Fruit fly (Drosophila melanogaster): ENCODE data around the gene Lsp1beta.
A peak's percentile ranks its signal among the peaks of the same experiment; 100 is the strongest.

Lsp1beta gene

dm6 chr2L:869497-870040, 28.7 kb upstream of the Lsp1beta start, which contains the start of gene dbe (continued):
- TF ChIP-seq bsh (GFP tag; optimal IDR thresholded peaks at IDR 0.05) (no peak), CG2875 (GFP tag; optimal IDR thresholded peaks at IDR 0.05) (no peak), CG33557 (GFP tag; optimal IDR thresholded peaks at IDR 0.05) (no peak), Rx (GFP tag; IDR thresholded peaks at IDR 0.05) (no peak), Bgb (GFP tag; IDR thresholded peaks at IDR 0.05; ENCODE audit: partially characterized antibody) (peak; percentile 26; the same call in 1 of the 2 replicates), HLH4C (GFP tag; IDR thresholded peaks at IDR 0.05; ENCODE audit: partially characterized antibody) (no peak), GATAe (GFP tag; conservative IDR thresholded peaks at IDR 0.05) (no peak), CG1233 (GFP tag; optimal IDR thresholded peaks at IDR 0.05) (no peak), Awh (GFP tag; IDR thresholded peaks at IDR 0.05) (no peak), Hr39 (optimal IDR thresholded peaks at IDR 0.05) (no peak), Sry-δ (GFP tag; optimal IDR thresholded peaks at IDR 0.05) (no peak), CG4328 (GFP tag; optimal IDR thresholded peaks at IDR 0.05) (no peak), CG7839 (tag; optimal IDR thresholded peaks at IDR 0.05) (peak; percentile 17), bcd (GFP tag; optimal IDR thresholded peaks at IDR 0.05) (no peak), CG15696 (tag; optimal IDR thresholded peaks at IDR 0.05) (no peak), CG33213 (GFP tag; optimal IDR thresholded peaks at IDR 0.05) (no peak), CG7928 (GFP tag; optimal IDR thresholded peaks at IDR 0.05) (no peak), ap (GFP tag; IDR thresholded peaks at IDR 0.05) (no peak), Dip3 (GFP tag; optimal IDR thresholded peaks at IDR 0.05) (no peak), scrt (GFP tag; optimal IDR thresholded peaks at IDR 0.05) (peak; percentile 57), sens-2 (GFP tag; IDR thresholded peaks at IDR 0.05) (no peak), CG4730 (GFP tag; IDR thresholded peaks at IDR 0.05) (no peak), CG8290 (GFP tag; optimal IDR thresholded peaks at IDR 0.05) (no peak), CG8290 (tag; optimal IDR thresholded peaks at IDR 0.05) (no peak), BEAF-32 (GFP tag; optimal IDR thresholded peaks at IDR 0.05) (peak; percentile 9), trem (tag; optimal IDR thresholded peaks at IDR 0.05) (peak; percentile 8), dmrt99B (tag; optimal IDR thresholded peaks at IDR 0.05) (peak; percentile 20), CG43689 (GFP tag; IDR thresholded peaks at IDR 0.05) (no peak), Six4 (GFP tag; optimal IDR thresholded peaks at IDR 0.05) (no peak), CoRest (tag; optimal IDR thresholded peaks at IDR 0.05) (peak; percentile 0), CG13287 (GFP tag; IDR thresholded peaks at IDR 0.05; ENCODE audit: partially characterized antibody) (no peak), fru (optimal IDR thresholded peaks at IDR 0.05) (no peak), CG2116 (GFP tag; optimal IDR thresholded peaks at IDR 0.05) (no peak), CG11696 (GFP tag; IDR thresholded peaks at IDR 0.05) (no peak), CG6654 (GFP tag; optimal IDR thresholded peaks at IDR 0.05) (no peak), seq (GFP tag; IDR thresholded peaks at IDR 0.05) (no peak), CG32772 (GFP tag; IDR thresholded peaks at IDR 0.05) (no peak), CG8089 (GFP tag; optimal IDR thresholded peaks at IDR 0.05) (no peak), CG32767 (GFP tag; IDR thresholded peaks at IDR 0.05) (no peak), prd (optimal IDR thresholded peaks at IDR 0.05) (no peak), prd (GFP tag; IDR thresholded peaks at IDR 0.05) (0 out of 3 replicates have a peak, but pooled peaks have one; percentile 23), bbx (GFP tag; IDR thresholded peaks at IDR 0.05; ENCODE audit: partially characterized antibody) (0 out of 2 replicates have a peak, but pooled peaks have one; percentile 26), CG5953 (GFP tag; IDR thresholded peaks at IDR 0.05) (no peak), Tbp (GFP tag; optimal IDR thresholded peaks at IDR 0.05) (no peak), CG8944 (GFP tag; optimal IDR thresholded peaks at IDR 0.05) (no peak), Dll (GFP tag; IDR thresholded peaks at IDR 0.05; ENCODE audit: partially characterized antibody) (0 out of 4 replicates have a peak, but pooled peaks have one; percentile 27), gce (GFP tag; IDR thresholded peaks at IDR 0.05) (no peak), sim (GFP tag; IDR thresholded peaks at IDR 0.05) (no peak), CG13424 (tag; optimal IDR thresholded peaks at IDR 0.05) (peak; percentile 48), CG13296 (GFP tag; optimal IDR thresholded peaks at IDR 0.05) (no peak), gsb (GFP tag; IDR thresholded peaks at IDR 0.05) (no peak), Rfx (GFP tag; IDR thresholded peaks at IDR 0.05) (peak; percentile 45)

All from whole organism, embryonic.